Fruit fly (Drosophila melanogaster) whole organism, embryonic: ENCODE data around the gene Ac3.

Source experiments
- Ada2b ChIP-seq: fragments of 200-800 bp; sonication (Bioruptor generic); IDR thresholded peaks from 2 replicates; pipeline ENCODE4 v1.3.6; 2022; ENCODE audit warnings: missing biosample characterization, missing genetic modification characterization
- Antp ChIP-seq: fragments of 200-800 bp; sonication (Bioruptor generic); optimal IDR thresholded peaks from 3 replicates; lab custom pipeline; 2016; ENCODE audit warnings: missing biosample characterization, missing genetic modification characterization
- BEAF-32 ChIP-seq: fragments of 200-800 bp; sonication (Bioruptor generic); optimal IDR thresholded peaks from 3 replicates; lab custom pipeline; 2017; ENCODE audit warnings: missing biosample characterization, missing genetic modification characterization, mild to moderate bottlenecking, moderate library complexity, missing genetic modification reagents
- CG11085 ChIP-seq: fragments of 200-800 bp; sonication (Bioruptor generic); IDR thresholded peaks from 2 replicates; pipeline ENCODE4 v1.3.6; 2022; ENCODE audit warnings: missing biosample characterization, missing genetic modification characterization
- CG11093 ChIP-seq: fragments of 200-800 bp; sonication (Bioruptor generic); IDR thresholded peaks from 3 replicates; pipeline ENCODE4 v1.3.6; 2022; ENCODE audit warnings: missing biosample characterization, missing genetic modification characterization
- CG12769 ChIP-seq: fragments of 200-800 bp; sonication (Bioruptor generic); optimal IDR thresholded peaks from 2 replicates; lab custom pipeline; 2019; ENCODE audit warnings: missing biosample characterization, mild to moderate bottlenecking, missing genetic modification characterization, moderate library complexity
- CG14667 ChIP-seq: fragments of 200-800 bp; sonication (Bioruptor generic); IDR thresholded peaks from 2 replicates; pipeline ENCODE4 v1.3.6; 2022; ENCODE audit warnings: missing biosample characterization, missing genetic modification characterization
- CG15479 ChIP-seq: fragments of 200-800 bp; sonication (Bioruptor generic); optimal IDR thresholded peaks from 3 replicates; lab custom pipeline; 2019; ENCODE audit warnings: missing biosample characterization, mild to moderate bottlenecking, missing genetic modification characterization, moderate library complexity
- CG18599 ChIP-seq: fragments of 200-800 bp; sonication (Bioruptor generic); optimal IDR thresholded peaks from 3 replicates; lab custom pipeline; 2017; ENCODE audit warnings: missing biosample characterization, missing genetic modification characterization, mild to moderate bottlenecking, moderate library complexity, missing genetic modification reagents
- CG2202 ChIP-seq: fragments of 200-800 bp; sonication (Bioruptor generic); optimal IDR thresholded peaks from 2 replicates; lab custom pipeline; 2018; ENCODE audit warnings: missing biosample characterization, mild to moderate bottlenecking, missing genetic modification characterization
- CG31224 ChIP-seq: fragments of 200-800 bp; sonication (Bioruptor generic); IDR thresholded peaks from 2 replicates; pipeline ENCODE4 v1.3.6; 2022; ENCODE audit warnings: missing biosample characterization, missing genetic modification characterization
- CG32532 ChIP-seq: fragments of 200-800 bp; sonication (Bioruptor generic); IDR thresholded peaks from 2 replicates; pipeline ENCODE4 v1.3.6; 2022; ENCODE audit warnings: missing biosample characterization, missing genetic modification characterization
- CG3281 ChIP-seq: fragments of 200-800 bp; sonication (Bioruptor generic); optimal IDR thresholded peaks from 3 replicates; lab custom pipeline; 2017; ENCODE audit warnings: missing biosample characterization, mild to moderate bottlenecking, missing genetic modification characterization
- CG42726 ChIP-seq: fragments of 200-800 bp; sonication (Bioruptor generic); IDR thresholded peaks from 2 replicates; pipeline ENCODE4 v1.3.6; 2022; ENCODE audit warnings: missing biosample characterization, missing genetic modification characterization; ENCODE audit not compliant: partially characterized antibody
- CG4707 ChIP-seq: fragments of 200-800 bp; sonication (Bioruptor generic); optimal IDR thresholded peaks from 2 replicates; lab custom pipeline; 2018; ENCODE audit warnings: missing biosample characterization, mild to moderate bottlenecking, missing genetic modification characterization, moderate library complexity
- CG5245 ChIP-seq: fragments of 200-800 bp; sonication (Bioruptor generic); optimal IDR thresholded peaks from 3 replicates; lab custom pipeline; 2016; ENCODE audit warnings: missing biosample characterization, missing genetic modification characterization
- CG8765 ChIP-seq: fragments of 200-800 bp; sonication (Bioruptor generic); IDR thresholded peaks from 2 replicates; pipeline ENCODE4 v1.3.6; 2022; ENCODE audit warnings: missing biosample characterization, missing genetic modification characterization
- CG8924 ChIP-seq: fragments of 200-800 bp; optimal IDR thresholded peaks from 3 replicates; lab custom pipeline; 2019; ENCODE audit warnings: missing biosample characterization, mild to moderate bottlenecking, missing genetic modification characterization, moderate library complexity
- Deaf1 ChIP-seq: fragments of 200-800 bp; optimal IDR thresholded peaks from 3 replicates; lab custom pipeline; 2019; ENCODE audit warnings: missing biosample characterization, mild to moderate bottlenecking, missing genetic modification characterization, moderate library complexity
- GATAe ChIP-seq: fragments of 200-800 bp; sonication (Bioruptor generic); conservative IDR thresholded peaks from 2 replicates; pipeline ENCODE4 v1.3.6; 2022; ENCODE audit warnings: missing biosample characterization, missing genetic modification characterization
- Gsc ChIP-seq: fragments of 200-800 bp; sonication (Bioruptor generic); IDR thresholded peaks from 2 replicates; pipeline ENCODE4 v1.3.6; 2022; ENCODE audit warnings: missing biosample characterization, missing genetic modification characterization
- Hmx ChIP-seq: fragments of 200-800 bp; sonication (Bioruptor generic); optimal IDR thresholded peaks from 2 replicates; lab custom pipeline; 2016; ENCODE audit warnings: missing biosample characterization, missing genetic modification characterization
- Hr3 ChIP-seq: fragments of 200-800 bp; sonication (Bioruptor generic); optimal IDR thresholded peaks from 3 replicates; lab custom pipeline; 2016; ENCODE audit warnings: missing biosample characterization, missing genetic modification characterization
- Lhr ChIP-seq: fragments of 200-800 bp; sonication (Bioruptor generic); optimal IDR thresholded peaks from 3 replicates; lab custom pipeline; 2017; ENCODE audit warnings: mild to moderate bottlenecking, missing biosample characterization, missing genetic modification reagents, missing genetic modification characterization
- MESR4 ChIP-seq: fragments of 200-800 bp; sonication (Bioruptor generic); optimal IDR thresholded peaks from 2 replicates; lab custom pipeline; 2018; ENCODE audit warnings: missing biosample characterization, mild to moderate bottlenecking, missing genetic modification characterization, moderate library complexity
- Oaz ChIP-seq: fragments of 200-800 bp; sonication (Bioruptor generic); IDR thresholded peaks from 2 replicates; pipeline ENCODE4 v1.3.6; 2022; ENCODE audit warnings: missing biosample characterization, missing genetic modification characterization
- Pdp1 ChIP-seq, 2 experiments: fragments of 200-800 bp; sonication (Bioruptor generic); optimal IDR thresholded peaks; 3 replicates each; lab custom pipeline; 2016; ENCODE audit warnings: missing biosample characterization in 2 of 2, missing genetic modification characterization in 2 of 2, mild to moderate bottlenecking in 1 of 2, moderate library complexity in 1 of 2
- Ptx1 ChIP-seq: fragments of 200-800 bp; sonication (Bioruptor generic); IDR thresholded peaks from 2 replicates; pipeline ENCODE4 v1.3.6; 2022; ENCODE audit warnings: missing biosample characterization, missing genetic modification characterization
- Rfx ChIP-seq: fragments of 200-800 bp; sonication (Bioruptor generic); IDR thresholded peaks from 2 replicates; pipeline ENCODE4 v1.3.6; 2022; ENCODE audit warnings: missing biosample characterization, missing genetic modification characterization
- Sry-β ChIP-seq: fragments of 200-800 bp; sonication (Bioruptor generic); optimal IDR thresholded peaks from 2 replicates; lab custom pipeline; 2018; ENCODE audit warnings: missing biosample characterization, mild to moderate bottlenecking, missing genetic modification characterization, moderate library complexity
- Tbp ChIP-seq: fragments of >200 bp; optimal IDR thresholded peaks from 2 replicates; lab custom pipeline; 2018; ENCODE audit warnings: missing biosample characterization, missing genetic modification characterization
- Xbp1 ChIP-seq: fragments of 200-800 bp; sonication (Bioruptor generic); optimal IDR thresholded peaks from 3 replicates; lab custom pipeline; 2016; ENCODE audit warnings: missing biosample characterization, mild to moderate bottlenecking, missing genetic modification characterization
- ara ChIP-seq: fragments of 200-800 bp; sonication (Bioruptor generic); IDR thresholded peaks from 2 replicates; pipeline ENCODE4 v1.3.6; 2022; ENCODE audit warnings: missing biosample characterization, missing genetic modification characterization
- ase ChIP-seq: fragments of 200-800 bp; sonication (Bioruptor generic); IDR thresholded peaks from 3 replicates; pipeline ENCODE4 v1.3.6; 2022; ENCODE audit warnings: missing biosample characterization, missing genetic modification characterization
- bcd ChIP-seq: fragments of 200-800 bp; sonication (Bioruptor generic); optimal IDR thresholded peaks from 2 replicates; lab custom pipeline; 2017; ENCODE audit warnings: missing biosample characterization, mild to moderate bottlenecking, missing genetic modification characterization
- chn ChIP-seq: fragments of 200-800 bp; sonication (Bioruptor generic); optimal IDR thresholded peaks from 2 replicates; lab custom pipeline; 2016; ENCODE audit warnings: missing biosample characterization, missing genetic modification characterization
- disco-r ChIP-seq: fragments of 200-800 bp; sonication (Bioruptor generic); optimal IDR thresholded peaks from 2 replicates; lab custom pipeline; 2016; ENCODE audit warnings: missing biosample characterization, missing genetic modification characterization
- gcm2 ChIP-seq: fragments of 200-800 bp; sonication (Bioruptor generic); optimal IDR thresholded peaks from 2 replicates; lab custom pipeline; 2016; ENCODE audit warnings: missing biosample characterization, missing genetic modification characterization
- hbn ChIP-seq: fragments of 200-800 bp; sonication (Bioruptor generic); IDR thresholded peaks from 2 replicates; pipeline ENCODE4 v1.3.6; 2022; ENCODE audit warnings: missing biosample characterization, missing genetic modification characterization; ENCODE audit not compliant: partially characterized antibody
- hth ChIP-seq: fragments of >200 bp; optimal IDR thresholded peaks from 2 replicates; lab custom pipeline; 2017; ENCODE audit warnings: inconsistent platforms
- jing ChIP-seq: fragments of 200-800 bp; sonication (Bioruptor generic); optimal IDR thresholded peaks from 2 replicates; lab custom pipeline; 2018; ENCODE audit warnings: missing biosample characterization, mild to moderate bottlenecking, missing genetic modification characterization
- nerfin-1 ChIP-seq: fragments of 200-800 bp; sonication (Bioruptor generic); optimal IDR thresholded peaks from 3 replicates; lab custom pipeline; 2019; ENCODE audit warnings: missing biosample characterization, mild to moderate bottlenecking, missing genetic modification characterization, moderate library complexity
- nom ChIP-seq: fragments of 200-800 bp; sonication (Bioruptor generic); optimal IDR thresholded peaks from 2 replicates; lab custom pipeline; 2017; ENCODE audit warnings: missing biosample characterization, missing genetic modification characterization, mild to moderate bottlenecking, moderate library complexity, missing genetic modification reagents
- pros ChIP-seq: fragments of 200-800 bp; sonication (Bioruptor generic); optimal IDR thresholded peaks from 3 replicates; lab custom pipeline; 2019; ENCODE audit warnings: missing biosample characterization, mild to moderate bottlenecking, missing genetic modification characterization, moderate library complexity
- repo ChIP-seq: fragments of 200-800 bp; sonication (Bioruptor generic); optimal IDR thresholded peaks from 2 replicates; lab custom pipeline; 2016; ENCODE audit warnings: missing biosample characterization, missing genetic modification characterization
- sens-2 ChIP-seq: fragments of 200-800 bp; sonication (Bioruptor generic); IDR thresholded peaks from 2 replicates; pipeline ENCODE4 v1.3.6; 2022; ENCODE audit warnings: missing biosample characterization, missing genetic modification characterization
- sisA ChIP-seq: fragments of 200-800 bp; sonication (Bioruptor generic); IDR thresholded peaks from 2 replicates; pipeline ENCODE4 v1.3.6; 2022; ENCODE audit warnings: missing biosample characterization, missing genetic modification characterization
- stwl ChIP-seq: fragments of 200-800 bp; sonication (Bioruptor generic); optimal IDR thresholded peaks from 3 replicates; lab custom pipeline; 2018; ENCODE audit warnings: missing biosample characterization, mild to moderate bottlenecking, missing genetic modification characterization, moderate library complexity
- tio ChIP-seq: fragments of 200-800 bp; sonication (Bioruptor generic); optimal IDR thresholded peaks from 2 replicates; lab custom pipeline; 2017; ENCODE audit warnings: missing biosample characterization, missing genetic modification characterization, inconsistent platforms
- tll ChIP-seq, 2 experiments: fragments of 200-800 bp in 1 of 2; fragments of >200 bp in 1 of 2; sonication (Bioruptor generic) in 1 of 2; optimal IDR thresholded peaks; 2 replicates each; lab custom pipeline; 2017 to 2019; ENCODE audit warnings: missing biosample characterization in 2 of 2, missing genetic modification characterization in 2 of 2, mild to moderate bottlenecking in 1 of 2, moderate library complexity in 1 of 2
- wor ChIP-seq: fragments of 200-800 bp; sonication (Bioruptor generic); IDR thresholded peaks from 2 replicates; pipeline ENCODE4 v1.3.6; 2022; ENCODE audit warnings: missing biosample characterization, missing genetic modification characterization

Ac3 gene

DNA sequence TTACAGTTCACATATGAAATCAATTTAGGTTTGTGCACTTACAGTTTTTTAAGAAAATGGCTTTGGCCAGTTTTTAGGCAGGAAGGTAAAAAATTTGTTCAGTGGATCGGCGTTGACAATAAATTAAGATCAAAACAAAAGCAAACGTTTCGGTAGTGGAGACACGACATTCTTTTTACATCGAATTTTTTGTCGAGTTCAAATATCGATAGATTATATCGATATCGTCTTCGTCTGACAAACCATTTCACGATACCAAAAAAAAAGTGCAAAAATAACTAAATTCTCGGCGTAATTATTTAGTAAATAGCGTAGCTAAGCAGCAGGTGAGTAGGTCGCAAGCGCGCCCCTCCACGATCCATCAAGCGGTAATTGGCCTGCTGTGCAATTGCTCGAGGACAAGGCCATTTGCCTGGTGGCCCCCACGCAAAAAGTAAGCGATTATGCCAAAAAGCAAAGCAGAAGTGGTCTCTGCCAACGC, 26.2 kb downstream of the Ac3 start, which contains the start of gene Cul2 (continued):
- TF ChIP-seq CG42726 (GFP tag; lab: Robert Waterston, UW) (peak; percentile 81; the same call in 1 of the 2 replicates), hth (no peak), Gsc (no peak), bcd (GFP tag; lab: Kevin White, UChicago) (no peak), CG31224 (no peak), CG2202 (tag; lab: Kevin White, UChicago) (no peak), sens-2 (GFP tag; lab: Robert Waterston, UW) (no peak), Xbp1 (GFP tag; lab: Kevin White, UChicago) (peak; percentile 61), disco-r (GFP tag; lab: Kevin White, UChicago) (peak; percentile 22), GATAe (GFP tag; lab: Robert Waterston, UW) (no peak), wor (GFP tag; lab: Robert Waterston, UW) (no peak), nerfin-1 (tag; lab: Kevin White, UChicago) (no peak), CG8765 (GFP tag; lab: Robert Waterston, UW) (no peak), Sry-β (GFP tag; lab: Kevin White, UChicago) (no peak), BEAF-32 (GFP tag; lab: Kevin White, UChicago) (peak; percentile 88), jing (GFP tag; lab: Kevin White, UChicago) (no peak), CG3281 (GFP tag; lab: Kevin White, UChicago) (peak; percentile 2), chn (GFP tag; lab: Kevin White, UChicago) (peak; percentile 43), CG4707 (GFP tag; lab: Kevin White, UChicago) (no peak), CG5245 (GFP tag; lab: Kevin White, UChicago) (no peak), CG8924 (no peak), repo (no peak), Ada2b (GFP tag; lab: Robert Waterston, UW) (no peak), Ptx1 (GFP tag; lab: Robert Waterston, UW) (no peak; the same call in 1 of the 2 replicates), ase (GFP tag; lab: Robert Waterston, UW) (no peak), ara (GFP tag; lab: Robert Waterston, UW) (no peak; the same call in 1 of the 2 replicates), Lhr (GFP tag; lab: Kevin White, UChicago) (peak; percentile 68), sisA (GFP tag; lab: Robert Waterston, UW) (no peak), Antp (GFP tag; lab: Kevin White, UChicago) (no peak), Hr3 (GFP tag; lab: Kevin White, UChicago) (peak; percentile 13), gcm2 (GFP tag; lab: Kevin White, UChicago) (no peak), Pdp1 (GFP tag; optimal IDR thresholded peaks at IDR 0.05; lab: Kevin White, UChicago) (peak in 1 of 2 experiments; percentile 28), Hmx (GFP tag; lab: Kevin White, UChicago) (peak; percentile 11), Deaf1 (tag; lab: Kevin White, UChicago) (no peak), pros (GFP tag; lab: Kevin White, UChicago) (no peak), tio (peak; percentile 44), stwl (peak; percentile 67), tll (GFP tag; optimal IDR thresholded peaks at IDR 0.05; lab: Kevin White, UChicago) (no peak), CG14667 (no peak), CG11085 (no peak), Tbp (no peak), CG11093 (GFP tag; lab: Robert Waterston, UW) (no peak), nom (GFP tag; lab: Kevin White, UChicago) (no peak), MESR4 (peak; percentile 94), Oaz (no peak), CG18599 (no peak), Rfx (GFP tag; lab: Robert Waterston, UW) (no peak; the same call in 1 of the 2 replicates), CG12769 (tag; lab: Kevin White, UChicago) (no peak), CG32532 (GFP tag; lab: Robert Waterston, UW) (peak; percentile 63), CG15479 (GFP tag; lab: Kevin White, UChicago) (no peak), hbn (GFP tag; lab: Robert Waterston, UW) (peak; percentile 69; the same call in 1 of the 2 replicates)
